Fruit fly (Drosophila melanogaster) whole organism, pupa: Measurements from ENCODE around the gene Rpn11.

ENCODE experiments used
- CG10348 ChIP-seq: fragments of 200-800 bp; sonication (Bioruptor generic); IDR thresholded peaks from 2 replicates; pipeline ENCODE4 v1.3.6; 2022; ENCODE audit warnings: missing biosample characterization, missing genetic modification characterization
- CG13204 ChIP-seq: fragments of 200-800 bp; sonication (Bioruptor generic); optimal IDR thresholded peaks from 2 replicates; lab custom pipeline; 2018; ENCODE audit warnings: missing biosample characterization, mild to moderate bottlenecking, missing genetic modification characterization, moderate library complexity
- CG14655 ChIP-seq: fragments of 200-800 bp; sonication (Bioruptor generic); optimal IDR thresholded peaks from 3 replicates; lab custom pipeline; 2017; ENCODE audit warnings: mild to moderate bottlenecking, missing biosample characterization, missing genetic modification reagents, missing genetic modification characterization
- CG15710 ChIP-seq: fragments of 200-800 bp; sonication (Bioruptor generic); optimal IDR thresholded peaks from 2 replicates; lab custom pipeline; 2018; ENCODE audit warnings: missing biosample characterization, mild to moderate bottlenecking, missing genetic modification characterization, moderate library complexity
- CG34367 ChIP-seq: fragments of 200-800 bp; sonication (Bioruptor generic); optimal IDR thresholded peaks from 2 replicates; lab custom pipeline; 2018; ENCODE audit warnings: missing biosample characterization, mild to moderate bottlenecking, missing genetic modification characterization
- CG8159 ChIP-seq: fragments of 200-800 bp; sonication (Bioruptor generic); optimal IDR thresholded peaks from 3 replicates; lab custom pipeline; 2018; ENCODE audit warnings: missing biosample characterization, mild to moderate bottlenecking, missing genetic modification characterization, moderate library complexity
- CG8301 ChIP-seq: fragments of 200-800 bp; sonication (Bioruptor generic); optimal IDR thresholded peaks from 2 replicates; lab custom pipeline; 2018; ENCODE audit warnings: missing biosample characterization, mild to moderate bottlenecking, missing genetic modification characterization
- CG9948 ChIP-seq: fragments of 200-800 bp; sonication (Bioruptor generic); optimal IDR thresholded peaks from 2 replicates; lab custom pipeline; 2018; ENCODE audit warnings: missing biosample characterization, mild to moderate bottlenecking, missing genetic modification characterization, moderate library complexity
- D1 ChIP-seq: fragments of 200-800 bp; sonication (Bioruptor generic); optimal IDR thresholded peaks from 2 replicates; lab custom pipeline; 2018; ENCODE audit warnings: missing biosample characterization, mild to moderate bottlenecking, missing genetic modification characterization, moderate library complexity
- EcR ChIP-seq: fragments of 200-800 bp; sonication (Bioruptor generic); optimal IDR thresholded peaks from 3 replicates; lab custom pipeline; 2019; ENCODE audit warnings: missing biosample characterization, missing genetic modification characterization, mild to moderate bottlenecking, moderate library complexity, missing genetic modification reagents
- Ets98B ChIP-seq: fragments of 200-800 bp; sonication (Bioruptor generic); IDR thresholded peaks from 2 replicates; pipeline ENCODE4 v1.3.6; 2022; ENCODE audit warnings: missing biosample characterization, missing genetic modification characterization
- Pif1A ChIP-seq: fragments of 200-800 bp; sonication (Bioruptor generic); optimal IDR thresholded peaks from 3 replicates; lab custom pipeline; 2016; ENCODE audit warnings: missing biosample characterization, missing genetic modification characterization
- Pif1B ChIP-seq: fragments of 200-800 bp; sonication (Bioruptor generic); optimal IDR thresholded peaks from 3 replicates; lab custom pipeline; 2016; ENCODE audit warnings: missing biosample characterization, missing genetic modification characterization
- gl ChIP-seq: fragments of 200-800 bp; sonication (Bioruptor generic); optimal IDR thresholded peaks from 2 replicates; lab custom pipeline; 2018; ENCODE audit warnings: missing biosample characterization, mild to moderate bottlenecking, missing genetic modification characterization

DNA sequence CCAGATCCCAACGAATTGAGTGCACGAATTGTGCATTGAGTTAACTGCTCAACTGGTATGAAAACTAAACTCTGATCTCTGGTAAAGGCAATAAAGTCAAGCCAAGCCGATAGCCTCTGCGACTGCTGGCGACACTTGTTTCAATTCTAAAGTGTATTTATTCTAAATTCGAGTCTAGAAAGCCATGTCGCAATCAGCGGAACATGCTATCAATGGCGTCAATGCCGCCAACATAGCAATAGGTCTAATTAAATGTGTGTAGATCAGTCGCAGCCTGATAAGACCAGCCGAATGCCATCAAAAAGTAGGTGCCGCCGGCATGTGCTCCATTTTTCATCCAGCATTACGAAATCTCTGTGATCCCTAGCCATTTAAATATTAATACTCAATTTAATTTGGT lies 34.0 kb downstream of the Rpn11 start:
- TF ChIP-seq Pif1B (GFP tag; lab: Kevin White, UChicago) (no peak), CG9948 (no peak), CG34367 (no peak), CG8301 (tag; lab: Kevin White, UChicago) (no peak), CG13204 (GFP tag; lab: Kevin White, UChicago) (no peak), Ets98B (GFP tag; lab: Robert Waterston, UW) (no peak), CG14655 (no peak), CG15710 (tag; lab: Kevin White, UChicago) (no peak), CG10348 (GFP tag; lab: Robert Waterston, UW) (no peak), D1 (tag; lab: Kevin White, UChicago) (no peak), Pif1A (GFP tag; lab: Kevin White, UChicago) (no peak), CG8159 (tag; lab: Kevin White, UChicago) (no peak), EcR (GFP tag; lab: Kevin White, UChicago) (no peak), gl (tag; lab: Kevin White, UChicago) (no peak)
